Fruit fly (Drosophila melanogaster) whole organism, wandering third instar larva: ENCODE measurements around the gene Sik2.

Experiments
- Abd-B ChIP-seq: fragments of >200 bp; optimal IDR thresholded peaks from 2 replicates; lab custom pipeline; 2017; ENCODE audit warnings: missing biosample characterization, missing genetic modification characterization
- CG32264 ChIP-seq: fragments of 200-800 bp; sonication (Bioruptor generic); optimal IDR thresholded peaks from 2 replicates; lab custom pipeline; 2016; ENCODE audit warnings: missing biosample characterization, missing genetic modification characterization
- CG9705 ChIP-seq: fragments of 200-800 bp; sonication (Bioruptor generic); optimal IDR thresholded peaks from 2 replicates; lab custom pipeline; 2018; ENCODE audit warnings: missing biosample characterization, mild to moderate bottlenecking, missing genetic modification characterization
- CrebA ChIP-seq: fragments of 200-800 bp; sonication (Bioruptor generic); optimal IDR thresholded peaks from 2 replicates; lab custom pipeline; 2016; ENCODE audit warnings: missing biosample characterization, mild to moderate bottlenecking, missing genetic modification characterization, borderline replicate concordance
- Dfd ChIP-seq: fragments of >200 bp; optimal IDR thresholded peaks from 2 replicates; lab custom pipeline; 2017; ENCODE audit warnings: missing biosample characterization, missing genetic modification characterization
- Dif ChIP-seq: fragments of 200-275, 200-300 bp; sonication (Bioruptor generic); optimal IDR thresholded peaks from 2 replicates; lab custom pipeline; 2018; ENCODE audit warnings: missing biosample characterization, missing genetic modification characterization; ENCODE audit not compliant: partially characterized antibody
- GATAd ChIP-seq: sonication (Bioruptor generic); optimal IDR thresholded peaks from 2 replicates; lab custom pipeline; 2016; ENCODE audit warnings: missing biosample characterization, missing genetic modification characterization
- HLH106 ChIP-seq: fragments of 200-800 bp; optimal IDR thresholded peaks from 3 replicates; lab custom pipeline; 2019; ENCODE audit warnings: missing biosample characterization, mild to moderate bottlenecking, missing genetic modification characterization, moderate library complexity
- Hnf4 ChIP-seq: fragments of 200-800 bp; sonication (Bioruptor generic); optimal IDR thresholded peaks from 2 replicates; lab custom pipeline; 2016; ENCODE audit warnings: missing biosample characterization, mild to moderate bottlenecking, missing genetic modification characterization
- Hr78 ChIP-seq: fragments of >200 bp; optimal IDR thresholded peaks from 2 replicates; lab custom pipeline; 2017; ENCODE audit warnings: missing biosample characterization, missing genetic modification characterization
- Hr83 ChIP-seq: fragments of 200-300 bp; sonication (Bioruptor generic); optimal IDR thresholded peaks from 2 replicates; lab custom pipeline; 2016; ENCODE audit warnings: missing biosample characterization, mild to moderate bottlenecking, missing genetic modification characterization, moderate library complexity; ENCODE audit not compliant: poor library complexity, severe bottlenecking
- Jra ChIP-seq: sonication (Bioruptor generic); optimal IDR thresholded peaks from 2 replicates; lab custom pipeline; 2016; ENCODE audit warnings: missing biosample characterization, missing genetic modification characterization
- Mio ChIP-seq: sonication (Bioruptor generic); optimal IDR thresholded peaks from 2 replicates; lab custom pipeline; 2016; ENCODE audit warnings: missing biosample characterization, missing genetic modification characterization
- Myc ChIP-seq: fragments of >200 bp; optimal IDR thresholded peaks from 2 replicates; lab custom pipeline; 2017
- N ChIP-seq: fragments of >200 bp; optimal IDR thresholded peaks from 2 replicates; lab custom pipeline; 2018; ENCODE audit warnings: missing biosample characterization, missing external identifiers, missing genetic modification characterization
- OdsH ChIP-seq: fragments of 200-800 bp; sonication (Bioruptor generic); optimal IDR thresholded peaks from 2 replicates; lab custom pipeline; 2016; ENCODE audit warnings: missing biosample characterization, mild to moderate bottlenecking, missing genetic modification characterization
- Rel ChIP-seq, 2 experiments: fragments of 200-800 bp; sonication (Bioruptor generic) in 1 of 2; optimal IDR thresholded peaks; 2 replicates in 1 of 2; 3 replicates in 1 of 2; lab custom pipeline; 2016 to 2019; ENCODE audit warnings: mild to moderate bottlenecking in 2 of 2, missing biosample characterization in 2 of 2, missing genetic modification characterization in 2 of 2, moderate library complexity in 1 of 2
- Sp1 ChIP-seq: fragments of 200-800 bp; sonication (Bioruptor generic); optimal IDR thresholded peaks from 3 replicates; lab custom pipeline; 2019; ENCODE audit warnings: missing biosample characterization, mild to moderate bottlenecking, missing genetic modification characterization, moderate library complexity
- Vsx2 ChIP-seq: fragments of 200-300, 225-300 bp; sonication (Bioruptor generic); optimal IDR thresholded peaks from 2 replicates; lab custom pipeline; 2018; ENCODE audit warnings: missing biosample characterization, missing genetic modification characterization; ENCODE audit not compliant: partially characterized antibody
- br ChIP-seq: fragments of 200-800 bp; sonication (Bioruptor generic); optimal IDR thresholded peaks from 2 replicates; lab custom pipeline; 2016; ENCODE audit warnings: missing biosample characterization, missing genetic modification characterization
- brk ChIP-seq: fragments of 200-800 bp; sonication (Bioruptor generic); optimal IDR thresholded peaks from 2 replicates; lab custom pipeline; 2016; ENCODE audit warnings: missing biosample characterization, mild to moderate bottlenecking, missing genetic modification characterization
- dl ChIP-seq, 2 experiments: fragments of 175-275, 200-275 bp in 1 of 2; fragments of 200-275 bp in 1 of 2; sonication (Bioruptor generic); optimal IDR thresholded peaks; lab custom pipeline; 2018; ENCODE audit warnings: mild to moderate bottlenecking in 2 of 2, missing biosample characterization in 2 of 2, missing genetic modification characterization in 2 of 2, moderate library complexity in 2 of 2; ENCODE audit not compliant: partially characterized antibody in 2 of 2, insufficient read depth in 1 of 2
- dmrt93B ChIP-seq: fragments of 200-800 bp; sonication (Bioruptor generic); optimal IDR thresholded peaks from 2 replicates; lab custom pipeline; 2018; ENCODE audit warnings: missing biosample characterization, mild to moderate bottlenecking, missing genetic modification characterization
- dsf ChIP-seq: sonication (Bioruptor generic); optimal IDR thresholded peaks from 2 replicates; lab custom pipeline; 2016; ENCODE audit warnings: missing biosample characterization, missing genetic modification characterization, borderline replicate concordance
- ey ChIP-seq: fragments of 200-800 bp; sonication (Bioruptor generic); optimal IDR thresholded peaks from 2 replicates; lab custom pipeline; 2016; ENCODE audit warnings: missing biosample characterization, missing genetic modification characterization
- foxo ChIP-seq, 2 experiments: fragments of 200-800 bp; sonication (Bioruptor generic); optimal IDR thresholded peaks; 2 replicates in 1 of 2; 3 replicates in 1 of 2; lab custom pipeline; 2016 to 2017; ENCODE audit warnings: missing biosample characterization in 2 of 2, missing genetic modification characterization in 2 of 2
- fru ChIP-seq: fragments of 200-800 bp; sonication (Bioruptor generic); optimal IDR thresholded peaks from 3 replicates; lab custom pipeline; 2016; ENCODE audit warnings: missing biosample characterization, mild to moderate bottlenecking, missing genetic modification characterization
- h ChIP-seq: fragments of 200-800 bp; sonication (Bioruptor generic); optimal IDR thresholded peaks from 3 replicates; lab custom pipeline; 2016; ENCODE audit warnings: missing biosample characterization, mild to moderate bottlenecking, missing genetic modification characterization
- jim ChIP-seq: fragments of 175-275, 200-325 bp; sonication (Bioruptor generic); optimal IDR thresholded peaks from 2 replicates; lab custom pipeline; 2016; ENCODE audit warnings: missing biosample characterization, mild to moderate bottlenecking, missing genetic modification characterization
- lola ChIP-seq: fragments of >200 bp; optimal IDR thresholded peaks from 2 replicates; lab custom pipeline; 2017; ENCODE audit warnings: missing biosample characterization, missing genetic modification characterization
- pan ChIP-seq: fragments of >200 bp; optimal IDR thresholded peaks from 2 replicates; lab custom pipeline; 2017
- psq ChIP-seq: fragments of 200-800 bp; sonication (Bioruptor generic); optimal IDR thresholded peaks from 3 replicates; lab custom pipeline; 2017; ENCODE audit warnings: missing biosample characterization, mild to moderate bottlenecking, missing genetic modification characterization, moderate library complexity
- rgr ChIP-seq: fragments of 200-800 bp; sonication (Bioruptor generic); optimal IDR thresholded peaks from 3 replicates; lab custom pipeline; 2016; ENCODE audit warnings: missing biosample characterization, mild to moderate bottlenecking, missing genetic modification characterization
- sage ChIP-seq: fragments of 200-800 bp; sonication (Bioruptor generic); optimal IDR thresholded peaks from 2 replicates; lab custom pipeline; 2016; ENCODE audit warnings: missing biosample characterization, mild to moderate bottlenecking, missing genetic modification characterization
- sv ChIP-seq: fragments of 200-800 bp; sonication (Bioruptor generic); optimal IDR thresholded peaks from 3 replicates; lab custom pipeline; 2016; ENCODE audit warnings: missing biosample characterization, missing genetic modification characterization
- tai ChIP-seq: sonication (Bioruptor generic); optimal IDR thresholded peaks from 2 replicates; lab custom pipeline; 2016; ENCODE audit warnings: missing biosample characterization, missing genetic modification characterization
- usp ChIP-seq: fragments of >200 bp; optimal IDR thresholded peaks from 2 replicates; lab custom pipeline; 2017; ENCODE audit warnings: missing biosample characterization, missing genetic modification characterization
- woc ChIP-seq: sonication (Bioruptor generic); optimal IDR thresholded peaks from 2 replicates; lab custom pipeline; 2016; ENCODE audit warnings: missing biosample characterization, mild to moderate bottlenecking, missing genetic modification characterization

Gene Sik2

dm6 chrX:2089812-2090211 lies 28.1 kb upstream of the Sik2 start:
- TF ChIP-seq Dif (GFP tag; lab: Kevin White, UChicago) (no peak), GATAd (GFP tag; lab: Kevin White, UChicago) (no peak), OdsH (no peak), lola (no peak)

- TF ChIP-seq Rel (GFP tag; optimal IDR thresholded peaks at IDR 0.05; lab: Kevin White, UChicago) (no peak), Rel (tag; optimal IDR thresholded peaks at IDR 0.05; lab: Kevin White, UChicago) (no peak), lola (no peak), Vsx2 (no peak), Sp1 (no peak), usp (no peak), Mio (GFP tag; lab: Kevin White, UChicago) (no peak), CG32264 (GFP tag; lab: Kevin White, UChicago) (no peak)
Observed at dm6 chrX:2088798-2089197, 27.1 kb upstream of the Sik2 start.

dm6 chrX:2087501-2087900 lies 25.8 kb upstream of the Sik2 start:
- TF ChIP-seq h (GFP tag; lab: Kevin White, UChicago), result no peak
- no peak for TF ChIP-seq OdsH
- no peak for TF ChIP-seq Jra
- TF ChIP-seq Abd-B (GFP tag; lab: Kevin White, UChicago), result no peak
- TF ChIP-seq Myc (lab: Kevin White, UChicago), result no peak

dm6 chrX:2083678-2084162 lies 22.0 kb upstream of the Sik2 start:
- TF ChIP-seq psq (GFP tag; lab: Kevin White, UChicago) (peak; percentile 82), CrebA (no peak), foxo (GFP tag; optimal IDR thresholded peaks at IDR 0.05; lab: Kevin White, UChicago) (peak; percentile 59 to 91), sv (GFP tag; lab: Kevin White, UChicago) (peak; percentile 30), brk (GFP tag; lab: Kevin White, UChicago) (no peak), pan (lab: Kevin White, UChicago) (peak; percentile 81), Dif (GFP tag; lab: Kevin White, UChicago) (peak; percentile 99), Myc (lab: Kevin White, UChicago) (no peak), woc (peak; percentile 96), dl (GFP tag; optimal IDR thresholded peaks at IDR 0.05; lab: Kevin White, UChicago; ENCODE audit: insufficient read depth in 1 of 2, partially characterized antibody in 2 of 2) (peak; percentile 94 to 98), usp (no peak), Hr83 (GFP tag; lab: Kevin White, UChicago) (peak; percentile 80), lola (no peak), jim (peak; percentile 91), Jra (peak; percentile 52), h (GFP tag; lab: Kevin White, UChicago) (peak; percentile 95), Abd-B (GFP tag; lab: Kevin White, UChicago) (no peak), ey (peak; percentile 96), Rel (GFP tag; optimal IDR thresholded peaks at IDR 0.05; lab: Kevin White, UChicago) (peak; percentile 49), Rel (tag; optimal IDR thresholded peaks at IDR 0.05; lab: Kevin White, UChicago) (peak; percentile 43), Dfd (GFP tag; lab: Kevin White, UChicago) (no peak), CG9705 (GFP tag; lab: Kevin White, UChicago) (no peak), br (GFP tag; lab: Kevin White, UChicago) (peak; percentile 94), N (GFP tag; lab: Kevin White, UChicago) (no peak), dsf (GFP tag; lab: Kevin White, UChicago) (peak; percentile 1), tai (GFP tag; lab: Kevin White, UChicago) (no peak), Hnf4 (peak; percentile 86), GATAd (GFP tag; lab: Kevin White, UChicago) (no peak), CG32264 (GFP tag; lab: Kevin White, UChicago) (peak; percentile 78), Mio (GFP tag; lab: Kevin White, UChicago) (peak; percentile 48), Sp1 (peak; percentile 79), fru (GFP tag; lab: Kevin White, UChicago) (peak; percentile 93), OdsH (peak; percentile 92), Hr78 (no peak), Vsx2 (no peak), rgr (peak; percentile 92), HLH106 (tag; lab: Kevin White, UChicago) (peak; percentile 76), dmrt93B (GFP tag; lab: Kevin White, UChicago) (peak; percentile 76), sage (GFP tag; lab: Kevin White, UChicago) (no peak)
